Fruit fly (Drosophila melanogaster) whole organism: ENCODE data around the gene B52.

Experiments used
- CG8478 ChIP-seq: fragments of >200 bp; optimal IDR thresholded peaks from 2 replicates; lab custom pipeline; 2018; ENCODE audit warnings: inconsistent platforms
- Dll ChIP-seq: fragments of >200 bp; optimal IDR thresholded peaks from 2 replicates; lab custom pipeline; 2017
- EcR ChIP-seq, 2 experiments: fragments of >200 bp; optimal IDR thresholded peaks; 2 replicates each; lab custom pipeline; 2017; ENCODE audit warnings: missing biosample characterization in 2 of 2, missing genetic modification characterization in 2 of 2, missing genetic modification reagents in 2 of 2
- pan ChIP-seq: fragments of >200 bp; optimal IDR thresholded peaks from 2 replicates; lab custom pipeline; 2017
- usp ChIP-seq: fragments of >200 bp; optimal IDR thresholded peaks from 2 replicates; lab custom pipeline; 2017; ENCODE audit warnings: missing biosample characterization, missing genetic modification characterization, mixed read lengths

dm6 chr3R:13686371-13687211 is 25.5 kb downstream of the B52 start, which contains the start of gene omd:
- TF ChIP-seq pan (lab: Kevin White, UChicago) (no peak), usp (GFP tag; lab: Kevin White, UChicago) (no peak), Dll (lab: Kevin White, UChicago) (no peak), CG8478 (lab: Kevin White, UChicago) (no peak), EcR (GFP tag; optimal IDR thresholded peaks at IDR 0.05; lab: Kevin White, UChicago) (no peak)
